Worm (Caenorhabditis elegans): ENCODE measurements around the gene abu-9.

abu-9 gene

DNA sequence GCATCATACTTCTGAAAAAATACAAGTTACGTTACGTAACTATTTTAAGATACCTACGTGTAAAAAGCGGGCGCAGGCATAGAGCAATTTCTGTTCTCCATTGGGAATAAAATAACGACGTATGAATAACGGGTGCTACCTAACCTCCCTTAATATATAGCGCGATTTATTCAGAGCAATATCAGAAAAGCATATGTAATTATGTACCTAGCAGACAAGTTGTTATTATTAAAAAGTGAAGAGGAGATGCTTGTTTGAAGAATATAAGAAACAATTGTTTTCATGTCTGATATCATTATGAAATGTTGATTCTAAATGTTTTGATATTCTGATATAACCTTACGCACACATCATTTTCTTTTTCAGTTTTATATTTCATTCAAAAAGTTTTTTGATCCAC lies 3.0 kb upstream of the abu-9 start, which contains the start of gene srh-11:
Gene srh-11, minus strand, starts transcription at position 101 of the 400 bp plus-strand sequence.
- TF ChIP-seq hlh-6 (tag; optimal IDR thresholded peaks at IDR 0.05) (no peak), eyg-1 (tag; optimal IDR thresholded peaks at IDR 0.05) (no peak), ceh-18 (tag; optimal IDR thresholded peaks at IDR 0.05) (no peak), odd-2 (tag; optimal IDR thresholded peaks at IDR 0.05) (no peak), unc-55 (GFP tag; optimal IDR thresholded peaks at IDR 0.05) (no peak), tbx-7 (tag; optimal IDR thresholded peaks at IDR 0.05) (no peak), elt-4 (tag; optimal IDR thresholded peaks at IDR 0.05) (no peak), ama-1 (optimal IDR thresholded peaks at IDR 0.05) (no peak), rnt-1 (tag; optimal IDR thresholded peaks at IDR 0.05) (no peak), ahr-1 (tag; optimal IDR thresholded peaks at IDR 0.05) (no peak), sdc-2 (tag; optimal IDR thresholded peaks at IDR 0.05) (no peak), hlh-30 (tag; optimal IDR thresholded peaks at IDR 0.05; ENCODE audit: insufficient read depth) (no peak), dve-1 (tag; optimal IDR thresholded peaks at IDR 0.05) (no peak), F13H6.1 (tag; optimal IDR thresholded peaks at IDR 0.05) (no peak), pag-3 (tag; optimal IDR thresholded peaks at IDR 0.05; ENCODE audit: borderline replicate concordance) (no peak), ets-4 (tag; optimal IDR thresholded peaks at IDR 0.05) (no peak), ceh-34 (tag; optimal IDR thresholded peaks at IDR 0.05) (no peak)

- no peak for TF ChIP-seq ceh-48 (tag; optimal IDR thresholded peaks at IDR 0.05)
- no peak for TF ChIP-seq nfya-1 (tag; optimal IDR thresholded peaks at IDR 0.05)
- no peak for TF ChIP-seq madf-2 (tag; optimal IDR thresholded peaks at IDR 0.05)
- TF ChIP-seq ceh-31 (tag; optimal IDR thresholded peaks at IDR 0.05), result no peak
- no peak for TF ChIP-seq mec-3 (tag; optimal IDR thresholded peaks at IDR 0.05; ENCODE audit: borderline replicate concordance)
- no peak for TF ChIP-seq ceh-19 (GFP tag; optimal IDR thresholded peaks at IDR 0.05)
- TF ChIP-seq elt-4 (tag; optimal IDR thresholded peaks at IDR 0.05), result no peak
- TF ChIP-seq odd-2 (tag; optimal IDR thresholded peaks at IDR 0.05), result no peak
- TF ChIP-seq syd-9 (tag; optimal IDR thresholded peaks at IDR 0.05), result no peak
- TF ChIP-seq zip-5 (tag; optimal IDR thresholded peaks at IDR 0.05), result no peak
- no peak for TF ChIP-seq ets-4 (tag; optimal IDR thresholded peaks at IDR 0.05)
- TF ChIP-seq elt-2 (tag; optimal IDR thresholded peaks at IDR 0.05), result no peak
- no peak for TF ChIP-seq ama-1 (optimal IDR thresholded peaks at IDR 0.05)
- TF ChIP-seq hlh-15 (tag; optimal IDR thresholded peaks at IDR 0.05), result no peak
- TF ChIP-seq dmd-4 (tag; optimal IDR thresholded peaks at IDR 0.05; ENCODE audit: borderline replicate concordance), result no peak
- no peak for TF ChIP-seq C08G9.2 (tag; optimal IDR thresholded peaks at IDR 0.05)
- no peak for TF ChIP-seq ceh-22 (tag; optimal IDR thresholded peaks at IDR 0.05)
Observed at ce11 chrX:8320889-8321288, 1.0 kb upstream of the abu-9 start, which contains the start of gene pqn-57. Gene pqn-57 (minus strand): TSS chrX:8320989.

DNA sequence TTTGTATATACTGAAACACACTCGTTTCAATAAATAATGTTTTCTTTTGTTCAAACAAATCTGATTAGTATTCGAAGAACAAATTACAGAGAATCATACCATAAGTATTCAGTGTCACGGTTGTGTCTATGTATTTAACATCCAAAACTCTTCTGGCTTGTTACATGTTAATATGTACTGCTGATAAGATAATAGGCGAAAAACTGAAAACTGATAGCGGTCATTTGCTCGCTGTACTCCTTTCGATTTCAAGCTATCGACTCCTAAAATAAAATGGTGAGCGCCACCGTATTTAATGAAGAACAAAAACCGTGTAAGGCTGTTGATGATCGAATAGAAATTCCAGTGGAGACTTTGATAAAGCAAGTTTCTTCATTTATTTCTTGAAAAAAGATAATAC lies 1.5 kb downstream of the abu-9 start, which contains the start of gene R09F10.1:
Gene R09F10.1, plus strand, starts transcription at position 222 of the 400 bp plus-strand sequence.
- TF ChIP-seq unc-86 (tag; optimal IDR thresholded peaks at IDR 0.05) (no peak), elt-2 (tag; optimal IDR thresholded peaks at IDR 0.05) (peak; percentile 77)

- TF ChIP-seq nfya-1 (tag; optimal IDR thresholded peaks at IDR 0.05) (no peak), dmd-4 (tag; optimal IDR thresholded peaks at IDR 0.05; ENCODE audit: borderline replicate concordance) (no peak), zip-5 (tag; optimal IDR thresholded peaks at IDR 0.05) (no peak), elt-2 (tag; optimal IDR thresholded peaks at IDR 0.05) (no peak), Y22D7AL.16 (tag; optimal IDR thresholded peaks at IDR 0.05) (no peak), ceh-31 (tag; optimal IDR thresholded peaks at IDR 0.05) (no peak), fkh-6 (tag; optimal IDR thresholded peaks at IDR 0.05) (no peak), pros-1 (tag; optimal IDR thresholded peaks at IDR 0.05) (no peak), ceh-19 (GFP tag; optimal IDR thresholded peaks at IDR 0.05) (no peak), ceh-14 (tag; optimal IDR thresholded peaks at IDR 0.05) (no peak), ceh-9 (tag; optimal IDR thresholded peaks at IDR 0.05) (no peak), ceh-22 (tag; optimal IDR thresholded peaks at IDR 0.05) (no peak), npax-4 (tag; optimal IDR thresholded peaks at IDR 0.05) (no peak), ref-2 (tag; optimal IDR thresholded peaks at IDR 0.05) (no peak), syd-9 (tag; optimal IDR thresholded peaks at IDR 0.05) (no peak), unc-86 (tag; optimal IDR thresholded peaks at IDR 0.05) (no peak), pat-9 (tag; optimal IDR thresholded peaks at IDR 0.05) (no peak)
Observed at ce11 chrX:8326394-8326793, 4.5 kb downstream of the abu-9 start, which contains the start of gene R09F10.8. Gene R09F10.8 (minus strand): TSS chrX:8326451.

Data from whole organism, late embryonic.